Fruit fly (Drosophila melanogaster) S2 (cell line): ENCODE measurements around the gene CG2924.

Experiments used
- CG8478 ChIP-seq: fragments of >200 bp; optimal IDR thresholded peaks from 2 replicates; lab custom pipeline; 2018
- CTCF ChIP-seq, 2 experiments: fragments of >200 bp; optimal IDR thresholded peaks; 2 replicates each; lab custom pipeline; 2018

Gene CG2924

DNA sequence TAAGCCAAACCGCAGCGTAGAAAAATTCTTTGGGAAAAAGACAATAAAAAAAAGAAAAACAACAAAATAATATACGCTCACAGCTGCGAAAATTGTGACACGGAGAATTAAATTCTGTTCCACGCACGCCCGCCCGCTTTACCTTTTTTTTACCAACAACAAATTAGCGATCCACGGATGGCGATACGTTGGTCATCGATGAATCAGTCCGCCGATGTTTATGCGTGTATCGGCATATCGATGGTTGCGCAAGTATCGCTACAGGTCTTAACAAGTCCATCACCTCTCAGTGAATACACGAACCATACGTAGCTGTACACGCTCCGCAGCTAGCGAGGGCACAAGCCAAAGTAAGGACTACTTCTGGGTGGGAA lies at the start of gene CG2924:
TSS of gene CG2924 (minus strand) at position 205 of the 374 bp plus-strand sequence.
- peak; percentile 76 to 78 for TF ChIP-seq CTCF (optimal IDR thresholded peaks at IDR 0.05; lab: Kevin White, UChicago)
- TF ChIP-seq CG8478 (lab: Kevin White, UChicago), result no peak

DNA sequence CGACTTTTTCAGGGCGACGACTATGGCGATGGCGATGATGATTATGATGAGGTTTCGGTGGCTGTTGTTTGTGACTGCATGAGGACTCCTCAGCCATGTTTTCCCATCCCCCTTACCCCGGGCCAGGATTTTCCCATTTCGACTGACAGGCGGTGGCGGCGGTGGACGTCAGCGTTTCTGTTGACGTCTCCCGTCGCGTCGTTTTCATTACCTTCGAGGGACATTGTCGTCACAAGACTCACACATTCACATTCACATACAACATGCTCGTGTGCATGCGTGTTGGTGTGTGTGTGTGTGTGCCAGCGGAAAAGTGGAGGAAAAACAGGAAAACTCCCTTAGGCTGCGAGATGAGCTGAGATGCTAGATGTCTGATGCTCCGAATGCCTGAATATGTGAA lies 49.2 kb upstream of the CG2924 start:
- TF ChIP-seq CTCF (optimal IDR thresholded peaks at IDR 0.05; lab: Kevin White, UChicago) (no peak), CG8478 (lab: Kevin White, UChicago) (no peak)

- TF ChIP-seq CTCF (optimal IDR thresholded peaks at IDR 0.05; lab: Kevin White, UChicago), result no peak
- no peak for TF ChIP-seq CG8478 (lab: Kevin White, UChicago)
Observed at dm6 chrX:2318369-2318768, 47.8 kb upstream of the CG2924 start.

dm6 chrX:2317347-2317832 lies 46.8 kb upstream of the CG2924 start:
- TF ChIP-seq CTCF (optimal IDR thresholded peaks at IDR 0.05; lab: Kevin White, UChicago) (no peak), CG8478 (lab: Kevin White, UChicago) (no peak)

DNA sequence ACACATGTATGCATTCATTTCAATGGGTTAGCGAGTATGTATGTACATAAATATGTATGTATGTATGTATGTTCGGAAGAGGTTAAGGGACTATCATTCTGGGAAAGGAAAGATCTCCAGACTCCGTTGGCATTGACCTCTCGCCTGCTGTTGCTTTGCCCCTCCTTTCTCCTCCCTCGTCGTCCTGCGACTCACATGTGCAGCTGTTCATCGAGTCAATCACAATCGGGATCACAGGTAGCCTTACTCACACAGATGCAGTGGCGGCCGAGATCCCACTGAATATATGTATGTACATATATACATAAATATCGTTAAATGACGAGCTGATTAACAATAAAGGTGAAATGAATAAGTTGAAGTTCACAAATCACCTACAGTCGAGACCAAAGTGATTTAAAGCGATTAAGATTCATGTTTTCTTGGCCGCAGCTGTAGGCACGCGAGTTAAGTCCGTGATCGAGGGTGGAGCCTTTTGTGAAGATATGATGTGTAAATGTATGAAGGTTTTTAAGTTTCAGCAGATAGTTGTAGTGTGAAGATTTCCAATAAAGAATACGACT lies 37.9 kb upstream of the CG2924 start:
- TF ChIP-seq CG8478 (lab: Kevin White, UChicago) (no peak), CTCF (optimal IDR thresholded peaks at IDR 0.05; lab: Kevin White, UChicago) (no peak)

DNA sequence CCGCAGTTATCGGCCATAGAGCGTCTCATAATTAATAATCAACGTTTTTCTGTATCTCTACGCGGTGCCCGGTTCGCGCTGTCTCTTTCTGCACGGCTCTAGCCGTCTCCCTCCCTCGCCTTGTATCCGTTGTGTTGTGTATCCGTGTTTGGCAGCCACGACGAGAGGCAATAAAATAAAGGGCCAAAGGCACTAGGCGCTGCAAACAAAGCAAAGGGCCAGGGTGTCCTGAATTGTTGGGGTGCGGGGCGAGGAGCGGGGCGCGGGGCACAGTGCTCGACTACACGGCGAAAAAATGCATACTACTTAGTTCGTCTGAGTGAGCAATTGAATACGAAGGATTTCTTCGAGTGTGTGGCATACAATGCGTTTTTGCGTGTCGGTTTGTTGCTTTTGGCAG lies 37.0 kb upstream of the CG2924 start:
- TF ChIP-seq CG8478 (lab: Kevin White, UChicago) (no peak), CTCF (optimal IDR thresholded peaks at IDR 0.05; lab: Kevin White, UChicago) (no peak)

dm6 chrX:2306760-2307159 lies 36.2 kb upstream of the CG2924 start:
- TF ChIP-seq CTCF (optimal IDR thresholded peaks at IDR 0.05; lab: Kevin White, UChicago) (no peak), CG8478 (lab: Kevin White, UChicago) (no peak)

- TF ChIP-seq CTCF (optimal IDR thresholded peaks at IDR 0.05; lab: Kevin White, UChicago) (no peak), CG8478 (lab: Kevin White, UChicago) (no peak)
Observed at dm6 chrX:2306307-2306706, 35.7 kb upstream of the CG2924 start.

DNA sequence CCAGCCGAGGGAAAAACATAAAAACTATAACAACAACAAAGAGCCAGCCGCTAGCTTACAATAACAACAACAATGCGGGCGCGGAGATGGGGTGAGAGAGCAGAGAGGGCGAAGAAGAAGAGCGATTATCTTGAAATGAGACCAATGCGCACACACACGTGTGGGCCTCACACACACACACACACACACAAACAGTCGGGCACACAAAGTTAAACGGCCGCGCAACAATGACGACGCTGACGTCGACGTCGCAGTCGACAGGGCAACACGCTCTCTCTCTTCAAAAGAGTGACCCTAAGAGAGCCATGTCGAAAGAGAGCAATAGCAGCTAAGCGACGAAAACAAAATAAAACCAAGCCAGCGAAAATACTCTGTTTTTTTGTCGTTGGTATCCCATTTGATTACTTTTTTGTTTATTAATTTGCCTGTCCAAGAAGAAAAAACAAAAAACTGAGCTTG lies 35.3 kb upstream of the CG2924 start:
- TF ChIP-seq CTCF (optimal IDR thresholded peaks at IDR 0.05; lab: Kevin White, UChicago) (no peak), CG8478 (lab: Kevin White, UChicago) (no peak)

DNA sequence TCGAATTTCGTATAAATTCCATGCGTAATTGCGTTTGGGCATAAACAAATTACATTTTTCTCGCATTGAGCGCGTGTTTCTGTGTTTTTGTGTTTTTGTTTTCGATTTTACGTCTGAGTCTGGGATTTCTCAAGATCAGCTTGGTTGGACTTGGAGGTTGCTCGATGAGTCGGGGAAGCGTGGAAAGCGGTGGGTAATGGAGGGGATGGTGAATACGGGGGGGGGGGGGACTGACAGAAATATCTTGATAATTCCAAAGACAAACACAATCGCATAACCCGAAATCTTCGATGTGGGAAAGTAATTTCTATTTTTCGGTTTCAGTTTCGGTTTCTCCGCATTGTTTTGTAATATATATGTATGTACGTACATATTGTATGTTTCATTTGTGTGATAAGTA lies 34.7 kb upstream of the CG2924 start:
- TF ChIP-seq CG8478 (lab: Kevin White, UChicago) (no peak), CTCF (optimal IDR thresholded peaks at IDR 0.05; lab: Kevin White, UChicago) (no peak)

DNA sequence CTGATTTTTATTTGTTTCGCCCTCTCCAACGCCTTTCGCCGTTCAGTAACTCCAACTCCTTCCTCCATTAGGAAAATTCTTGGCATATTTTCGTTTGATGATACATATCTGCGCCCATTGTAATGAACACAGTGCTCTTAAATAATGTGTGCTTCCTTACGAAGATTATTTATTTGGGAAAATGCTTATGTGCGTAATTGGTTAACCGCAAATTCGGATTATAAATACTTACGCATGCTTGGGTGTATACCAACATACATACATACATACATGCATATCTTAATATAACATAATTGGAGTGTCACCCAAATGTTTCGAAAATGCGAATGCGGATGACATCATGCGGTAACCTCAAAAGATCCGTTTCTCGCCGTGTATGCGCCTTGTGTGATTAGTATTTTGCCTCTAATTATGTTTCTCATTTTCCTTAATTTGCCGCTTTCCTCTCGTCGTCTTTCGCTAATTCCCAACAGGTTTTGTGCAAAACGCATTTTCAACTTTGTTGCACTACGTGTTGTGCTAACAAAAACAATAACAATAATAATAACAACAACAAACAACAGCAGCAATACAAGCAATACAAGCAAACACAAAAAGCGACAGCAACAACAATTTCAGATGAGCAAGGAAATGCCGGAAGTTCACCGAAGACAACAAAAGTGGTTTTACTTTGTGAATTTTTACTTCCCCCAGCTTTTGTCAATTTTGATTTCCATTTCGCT lies 34.1 kb upstream of the CG2924 start:
- TF ChIP-seq CTCF (optimal IDR thresholded peaks at IDR 0.05; lab: Kevin White, UChicago), result no peak
- TF ChIP-seq CG8478 (lab: Kevin White, UChicago), result no peak

- TF ChIP-seq CTCF (optimal IDR thresholded peaks at IDR 0.05; lab: Kevin White, UChicago) (no peak), CG8478 (lab: Kevin White, UChicago) (no peak)
Observed at dm6 chrX:2303771-2304513, 33.4 kb upstream of the CG2924 start.

DNA sequence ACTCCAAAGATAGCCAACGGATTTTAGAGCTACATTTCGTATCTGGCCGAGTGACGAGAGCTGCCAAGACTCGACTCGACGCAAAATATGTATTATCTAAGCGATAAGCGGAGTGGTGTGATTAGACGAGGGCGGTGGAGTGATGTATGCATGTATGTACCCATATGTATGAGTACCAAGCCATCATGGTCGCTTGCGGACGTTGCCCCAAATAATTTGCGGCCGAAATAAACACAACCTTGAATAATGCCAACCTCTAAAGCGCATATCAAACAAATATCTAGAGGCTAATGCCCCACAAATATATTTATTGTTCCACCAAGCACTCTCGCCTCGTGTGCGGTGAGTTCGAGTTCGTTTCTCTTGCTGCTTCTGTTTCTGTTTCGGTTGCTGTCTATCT lies 32.3 kb upstream of the CG2924 start:
- TF ChIP-seq CG8478 (lab: Kevin White, UChicago), result no peak
- no peak for TF ChIP-seq CTCF (optimal IDR thresholded peaks at IDR 0.05; lab: Kevin White, UChicago)

DNA sequence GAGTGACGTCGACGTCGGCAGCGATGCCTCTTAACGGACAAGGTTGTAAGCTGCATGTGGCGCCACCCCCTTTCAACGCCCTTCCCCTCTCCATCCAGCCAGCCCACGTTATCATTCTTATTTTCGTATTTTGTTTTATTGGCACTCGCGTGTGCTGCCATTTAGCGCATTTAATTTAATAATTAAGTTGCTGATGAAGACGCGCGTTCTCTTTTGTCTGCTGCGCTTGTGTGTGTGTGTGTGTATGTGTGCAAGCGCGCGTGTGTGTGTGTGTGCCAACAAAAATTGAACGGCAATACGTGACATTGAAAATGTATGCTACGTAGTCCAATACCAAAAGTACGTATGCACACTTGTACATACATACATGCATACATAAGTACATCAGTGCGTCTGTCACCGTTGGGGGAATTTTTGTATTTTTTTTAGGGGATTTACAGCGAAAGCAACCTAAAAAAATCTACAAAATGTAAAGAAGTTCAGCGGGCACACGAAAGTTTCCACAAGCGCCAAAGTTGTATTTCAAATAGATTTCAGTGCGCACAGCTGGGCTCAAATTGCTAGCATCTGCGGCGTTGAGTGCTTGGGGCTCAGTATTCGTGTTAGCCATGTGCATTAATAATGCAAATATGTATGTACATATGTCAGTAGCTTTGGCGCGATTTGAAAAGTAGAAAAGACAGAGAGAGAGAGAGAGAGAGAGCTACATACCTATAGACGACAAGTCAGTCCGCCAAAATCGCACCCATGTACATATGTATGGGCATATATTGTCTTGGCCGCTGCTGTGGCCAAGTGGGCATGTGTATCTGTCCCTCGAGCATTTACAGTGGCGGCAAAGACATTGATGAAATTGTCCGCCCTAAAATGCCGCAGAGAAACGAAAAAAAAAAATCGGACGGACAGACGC lies 31.3 kb upstream of the CG2924 start:
- no peak for TF ChIP-seq CTCF (optimal IDR thresholded peaks at IDR 0.05; lab: Kevin White, UChicago)
- TF ChIP-seq CG8478 (lab: Kevin White, UChicago), result no peak
